Fruit fly (Drosophila melanogaster) whole organism: Measurements from ENCODE around the gene CG13293.

Experiments used
- CG8478 ChIP-seq: fragments of >200 bp; optimal IDR thresholded peaks from 2 replicates; lab custom pipeline; 2018; ENCODE audit warnings: inconsistent platforms
- Dll ChIP-seq: fragments of >200 bp; optimal IDR thresholded peaks from 2 replicates; lab custom pipeline; 2017
- pan ChIP-seq: fragments of >200 bp; optimal IDR thresholded peaks from 2 replicates; lab custom pipeline; 2017
- psq ChIP-seq: fragments of >200 bp; optimal IDR thresholded peaks from 2 replicates; lab custom pipeline; 2017
- usp ChIP-seq: fragments of >200 bp; optimal IDR thresholded peaks from 2 replicates; lab custom pipeline; 2017; ENCODE audit warnings: missing biosample characterization, missing genetic modification characterization, mixed read lengths

dm6 chr3L:6130944-6131343, 48.3 kb downstream of the CG13293 start, which contains the start of gene Lcp65Ag3:
- TF ChIP-seq CG8478 (lab: Kevin White, UChicago) (no peak), usp (GFP tag; lab: Kevin White, UChicago) (no peak), pan (no peak), Dll (lab: Kevin White, UChicago) (no peak), psq (lab: Kevin White, UChicago) (no peak)
